Fruit fly (Drosophila melanogaster) whole organism, embryonic: Measurements from ENCODE around the gene Trxr1.

Source experiments
- CG1024 ChIP-seq: fragments of 200-800 bp; sonication (Bioruptor generic); IDR thresholded peaks from 2 replicates; pipeline ENCODE4 v1.3.6; 2022; ENCODE audit warnings: missing biosample characterization, missing genetic modification characterization
- CG10321 ChIP-seq: fragments of 200-800 bp; sonication (Bioruptor generic); IDR thresholded peaks from 2 replicates; pipeline ENCODE4 v1.3.6; 2022; ENCODE audit warnings: missing biosample characterization, missing genetic modification characterization
- CG10979 ChIP-seq: fragments of 200-800 bp; sonication (Bioruptor generic); optimal IDR thresholded peaks from 2 replicates; lab custom pipeline; 2018; ENCODE audit warnings: missing biosample characterization, mild to moderate bottlenecking, missing genetic modification characterization, moderate library complexity
- CG11695 ChIP-seq: fragments of 200-800 bp; sonication (Bioruptor generic); IDR thresholded peaks from 3 replicates; pipeline ENCODE4 v1.3.6; 2022; ENCODE audit warnings: missing biosample characterization, missing genetic modification characterization
- CG12155 ChIP-seq: fragments of 200-800 bp; sonication (Bioruptor generic); optimal IDR thresholded peaks from 3 replicates; lab custom pipeline; 2016; ENCODE audit warnings: missing biosample characterization, missing genetic modification characterization
- CG1233 ChIP-seq: fragments of 200-800 bp; sonication (Bioruptor generic); optimal IDR thresholded peaks from 4 replicates; lab custom pipeline; 2018; ENCODE audit warnings: missing biosample characterization, mild to moderate bottlenecking, missing genetic modification characterization
- CG12659 ChIP-seq: fragments of 200-800 bp; sonication (Bioruptor generic); optimal IDR thresholded peaks from 3 replicates; lab custom pipeline; 2017; ENCODE audit warnings: mild to moderate bottlenecking, missing biosample characterization, missing genetic modification reagents, missing genetic modification characterization
- CG14667 ChIP-seq: fragments of 200-800 bp; sonication (Bioruptor generic); IDR thresholded peaks from 2 replicates; pipeline ENCODE4 v1.3.6; 2022; ENCODE audit warnings: missing biosample characterization, missing genetic modification characterization
- CG17359 ChIP-seq: fragments of 200-800 bp; sonication (Bioruptor generic); optimal IDR thresholded peaks from 3 replicates; lab custom pipeline; 2018; ENCODE audit warnings: missing biosample characterization, mild to moderate bottlenecking, missing genetic modification characterization, moderate library complexity
- CG17829 ChIP-seq: fragments of 200-800 bp; optimal IDR thresholded peaks from 2 replicates; lab custom pipeline; 2019; ENCODE audit warnings: missing biosample characterization, mild to moderate bottlenecking, missing genetic modification characterization, moderate library complexity
- CG17912 ChIP-seq: fragments of 200-800 bp; sonication (Bioruptor generic); optimal IDR thresholded peaks from 2 replicates; lab custom pipeline; 2018; ENCODE audit warnings: missing biosample characterization, mild to moderate bottlenecking, missing genetic modification characterization
- CG2116 ChIP-seq: fragments of 200-800 bp; sonication (Bioruptor generic); optimal IDR thresholded peaks from 3 replicates; lab custom pipeline; 2018; ENCODE audit warnings: missing biosample characterization, mild to moderate bottlenecking, missing genetic modification characterization
- CG2120 ChIP-seq: fragments of 200-800 bp; sonication (Bioruptor generic); optimal IDR thresholded peaks from 3 replicates; lab custom pipeline; 2016; ENCODE audit warnings: missing biosample characterization, missing genetic modification characterization
- CG2129 ChIP-seq: fragments of 200-800 bp; sonication (Bioruptor generic); IDR thresholded peaks from 2 replicates; pipeline ENCODE4 v1.3.6; 2022; ENCODE audit warnings: missing biosample characterization, missing genetic modification characterization; ENCODE audit not compliant: partially characterized antibody
- CG2202 ChIP-seq: fragments of 200-800 bp; sonication (Bioruptor generic); optimal IDR thresholded peaks from 2 replicates; lab custom pipeline; 2018; ENCODE audit warnings: missing biosample characterization, mild to moderate bottlenecking, missing genetic modification characterization
- CG30431 ChIP-seq: fragments of 200-800 bp; sonication (Bioruptor generic); optimal IDR thresholded peaks from 2 replicates; lab custom pipeline; 2017; ENCODE audit warnings: missing biosample characterization, missing genetic modification characterization
- CG3163 ChIP-seq: fragments of 200-800 bp; sonication (Bioruptor generic); optimal IDR thresholded peaks from 3 replicates; lab custom pipeline; 2016; ENCODE audit warnings: missing biosample characterization, missing genetic modification characterization
- CG4282 ChIP-seq: fragments of 200-800 bp; sonication (Bioruptor generic); optimal IDR thresholded peaks from 2 replicates; lab custom pipeline; 2016; ENCODE audit warnings: missing biosample characterization, missing genetic modification characterization
- CG4360 ChIP-seq: fragments of 200-800 bp; sonication (Bioruptor generic); IDR thresholded peaks from 2 replicates; pipeline ENCODE4 v1.3.6; 2022; ENCODE audit warnings: missing biosample characterization, missing genetic modification characterization
- CG4820 ChIP-seq: fragments of 200-800 bp; sonication (Bioruptor generic); optimal IDR thresholded peaks from 3 replicates; lab custom pipeline; 2016; ENCODE audit warnings: missing biosample characterization, missing genetic modification characterization
- CG6175 ChIP-seq: fragments of 200-800 bp; sonication (Bioruptor generic); IDR thresholded peaks from 3 replicates; pipeline ENCODE4 v1.3.6; 2022; ENCODE audit warnings: missing biosample characterization, missing genetic modification characterization
- CG6791 ChIP-seq: fragments of 200-800 bp; sonication (Bioruptor generic); IDR thresholded peaks from 3 replicates; pipeline ENCODE4 v1.3.6; 2022; ENCODE audit warnings: missing biosample characterization, missing genetic modification characterization; ENCODE audit not compliant: partially characterized antibody
- CG6854 ChIP-seq: fragments of 200-800 bp; sonication (Bioruptor generic); optimal IDR thresholded peaks from 3 replicates; lab custom pipeline; 2017; ENCODE audit warnings: missing biosample characterization, mild to moderate bottlenecking, missing genetic modification characterization
- CG7357 ChIP-seq: fragments of 200-800 bp; sonication (Bioruptor generic); IDR thresholded peaks from 3 replicates; pipeline ENCODE4 v1.3.6; 2022; ENCODE audit warnings: missing biosample characterization, missing genetic modification characterization
- CG8359 ChIP-seq: fragments of 200-800 bp; sonication (Bioruptor generic); optimal IDR thresholded peaks from 2 replicates; lab custom pipeline; 2017; ENCODE audit warnings: missing biosample characterization, mild to moderate bottlenecking, missing genetic modification characterization, borderline replicate concordance
- D ChIP-seq, 2 experiments: fragments of 200-800 bp in 1 of 2; fragments of >200 bp in 1 of 2; sonication (Bioruptor generic) in 1 of 2; optimal IDR thresholded peaks; 2 replicates in 1 of 2; 3 replicates in 1 of 2; lab custom pipeline; 2017; ENCODE audit warnings: mild to moderate bottlenecking in 1 of 2, missing biosample characterization in 1 of 2, missing genetic modification characterization in 1 of 2, missing genetic modification reagents in 1 of 2
- Doc3 ChIP-seq: fragments of 200-800 bp; sonication (Bioruptor generic); IDR thresholded peaks from 3 replicates; pipeline ENCODE4 v1.3.6; 2022; ENCODE audit warnings: missing biosample characterization, missing genetic modification characterization; ENCODE audit not compliant: partially characterized antibody
- Dp ChIP-seq: fragments of 200-800 bp; sonication (Bioruptor generic); optimal IDR thresholded peaks from 2 replicates; lab custom pipeline; 2018; ENCODE audit warnings: missing biosample characterization, mild to moderate bottlenecking, missing genetic modification characterization, moderate library complexity
- E2f1 ChIP-seq: fragments of 200-800 bp; sonication (Bioruptor generic); IDR thresholded peaks from 2 replicates; pipeline ENCODE4 v1.3.6; 2022; ENCODE audit warnings: missing biosample characterization, missing genetic modification characterization
- Ets65A ChIP-seq: fragments of 200-800 bp; sonication (Bioruptor generic); peaks from one replicate; lab custom pipeline; 2016; ENCODE audit warnings: missing biosample characterization, missing genetic modification characterization
- Hr3 ChIP-seq: fragments of 200-800 bp; sonication (Bioruptor generic); optimal IDR thresholded peaks from 3 replicates; lab custom pipeline; 2016; ENCODE audit warnings: missing biosample characterization, missing genetic modification characterization
- Nf-YB ChIP-seq: fragments of 200-800 bp; sonication (Bioruptor generic); optimal IDR thresholded peaks from 3 replicates; lab custom pipeline; 2019; ENCODE audit warnings: missing biosample characterization, mild to moderate bottlenecking, missing genetic modification characterization, moderate library complexity
- Sox100B ChIP-seq: fragments of 200-800 bp; sonication (Bioruptor generic); optimal IDR thresholded peaks from 3 replicates; lab custom pipeline; 2018; ENCODE audit warnings: missing biosample characterization, mild to moderate bottlenecking, missing genetic modification characterization
- Usf ChIP-seq: fragments of 200-800 bp; sonication (Bioruptor generic); optimal IDR thresholded peaks from 2 replicates; lab custom pipeline; 2017; ENCODE audit warnings: missing genotype, missing biosample characterization, missing genetic modification characterization
- ac ChIP-seq: fragments of 200-800 bp; sonication (Bioruptor generic); optimal IDR thresholded peaks from 3 replicates; lab custom pipeline; 2017; ENCODE audit warnings: missing biosample characterization, mild to moderate bottlenecking, missing genetic modification characterization
- cato ChIP-seq: fragments of 200-800 bp; sonication (Bioruptor generic); optimal IDR thresholded peaks from 2 replicates; lab custom pipeline; 2016; ENCODE audit warnings: missing biosample characterization, missing genetic modification characterization, borderline replicate concordance
- dati ChIP-seq: fragments of 200-800 bp; sonication (Bioruptor generic); IDR thresholded peaks from 2 replicates; pipeline ENCODE4 v1.3.6; 2022; ENCODE audit warnings: missing biosample characterization, missing genetic modification characterization
- disco-r ChIP-seq: fragments of 200-800 bp; sonication (Bioruptor generic); optimal IDR thresholded peaks from 2 replicates; lab custom pipeline; 2016; ENCODE audit warnings: missing biosample characterization, missing genetic modification characterization
- en ChIP-seq: fragments of 200-800 bp; sonication (Bioruptor generic); optimal IDR thresholded peaks from 2 replicates; lab custom pipeline; 2016; ENCODE audit warnings: missing biosample characterization, missing genetic modification characterization
- ftz-f1 ChIP-seq: fragments of 200-800 bp; sonication (Bioruptor generic); optimal IDR thresholded peaks from 2 replicates; lab custom pipeline; 2016; ENCODE audit warnings: missing biosample characterization, missing genetic modification characterization
- fu2 ChIP-seq: fragments of 200-800 bp; sonication (Bioruptor generic); optimal IDR thresholded peaks from 2 replicates; lab custom pipeline; 2016; ENCODE audit warnings: missing biosample characterization, missing genetic modification characterization
- gt ChIP-seq: fragments of 200-800 bp; sonication (Bioruptor generic); IDR thresholded peaks from 2 replicates; pipeline ENCODE4 v1.3.6; 2022; ENCODE audit warnings: missing biosample characterization, missing genetic modification characterization
- kay ChIP-seq: fragments of 200-800 bp; sonication (Bioruptor generic); optimal IDR thresholded peaks from 2 replicates; lab custom pipeline; 2016; ENCODE audit warnings: missing biosample characterization, missing genetic modification characterization
- luna ChIP-seq: fragments of 200-800 bp; sonication (Bioruptor generic); optimal IDR thresholded peaks from 2 replicates; lab custom pipeline; 2016; ENCODE audit warnings: missing biosample characterization, missing genetic modification characterization
- psq ChIP-seq: fragments of 200-800 bp; sonication (Bioruptor generic); optimal IDR thresholded peaks from 2 replicates; lab custom pipeline; 2017; ENCODE audit warnings: missing biosample characterization, missing genetic modification characterization
- sens ChIP-seq: fragments of 200-800 bp; sonication (Bioruptor generic); peaks from one replicate; lab custom pipeline; 2016; ENCODE audit warnings: missing biosample characterization, missing genetic modification characterization
- slbo ChIP-seq: fragments of 200-800 bp; sonication (Bioruptor generic); IDR thresholded peaks from 2 replicates; pipeline ENCODE4 v1.3.6; 2022; ENCODE audit warnings: missing biosample characterization, missing genetic modification characterization
- tap ChIP-seq: fragments of 200-800 bp; optimal IDR thresholded peaks from 3 replicates; lab custom pipeline; 2019; ENCODE audit warnings: missing biosample characterization, mild to moderate bottlenecking, missing genetic modification characterization, moderate library complexity
- tio ChIP-seq: fragments of 200-800 bp; sonication (Bioruptor generic); optimal IDR thresholded peaks from 2 replicates; lab custom pipeline; 2017; ENCODE audit warnings: missing biosample characterization, missing genetic modification characterization, inconsistent platforms
- trh ChIP-seq: fragments of 200-800 bp; sonication (Bioruptor generic); optimal IDR thresholded peaks from 2 replicates; lab custom pipeline; 2016; ENCODE audit warnings: missing biosample characterization, missing genetic modification characterization
- zf30C ChIP-seq: fragments of 200-800 bp; sonication (Bioruptor generic); optimal IDR thresholded peaks from 3 replicates; lab custom pipeline; 2018; ENCODE audit warnings: missing biosample characterization, mild to moderate bottlenecking, missing genetic modification characterization
- zfh1 ChIP-seq: fragments of 200-800 bp; sonication (Bioruptor generic); IDR thresholded peaks from 3 replicates; pipeline ENCODE4 v1.3.6; 2022; ENCODE audit warnings: missing biosample characterization, missing genetic modification characterization

The Trxr1 gene

DNA sequence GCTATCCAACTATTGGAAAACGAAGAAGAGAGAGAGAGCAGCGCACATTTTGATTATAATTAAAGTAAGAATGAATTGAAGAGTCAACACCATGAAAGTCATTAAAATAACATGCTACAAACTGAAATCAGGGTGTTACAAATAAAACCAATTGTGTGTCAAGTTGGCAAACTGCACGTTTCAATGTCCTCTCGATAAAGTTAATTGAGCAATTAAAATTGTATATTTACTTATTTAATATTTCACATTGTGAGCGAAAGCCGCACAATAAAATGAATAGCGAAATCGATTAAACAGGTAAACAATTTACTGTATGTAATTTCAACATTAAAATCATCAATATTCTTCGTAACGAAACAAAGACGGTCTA lies 46.2 kb upstream of the Trxr1 start (continued):
- no peak for TF ChIP-seq CG4282 (GFP tag; lab: Kevin White, UChicago)
- TF ChIP-seq Usf (GFP tag; lab: Kevin White, UChicago), result peak; percentile 12
- no peak for TF ChIP-seq CG12155 (GFP tag; lab: Kevin White, UChicago)
- TF ChIP-seq CG4360 (GFP tag; lab: Robert Waterston, UW), result no peak
- no peak for TF ChIP-seq Dp (GFP tag; lab: Kevin White, UChicago)
- peak; percentile 46 for TF ChIP-seq Sox100B (GFP tag; lab: Kevin White, UChicago)
- TF ChIP-seq CG3163 (GFP tag; lab: Kevin White, UChicago), result no peak
- TF ChIP-seq D (optimal IDR thresholded peaks at IDR 0.05; lab: Kevin White, UChicago), result no peak
- no peak for TF ChIP-seq D (GFP tag; optimal IDR thresholded peaks at IDR 0.05; lab: Kevin White, UChicago)
- TF ChIP-seq tio (GFP tag; lab: Kevin White, UChicago), result peak; percentile 56
- TF ChIP-seq kay (GFP tag; lab: Kevin White, UChicago), result no peak
- no peak for TF ChIP-seq ftz-f1 (GFP tag; lab: Kevin White, UChicago)
- no peak for TF ChIP-seq Ets65A (GFP tag; lab: Kevin White, UChicago)
- TF ChIP-seq CG12659 (GFP tag; lab: Kevin White, UChicago), result peak; percentile 2
- TF ChIP-seq luna (GFP tag; lab: Kevin White, UChicago), result no peak
- TF ChIP-seq en, result no peak
- TF ChIP-seq CG10321, result no peak
- TF ChIP-seq disco-r (GFP tag; lab: Kevin White, UChicago), result no peak
- TF ChIP-seq CG10979 (tag; lab: Kevin White, UChicago), result no peak
- no peak for TF ChIP-seq tap (tag; lab: Kevin White, UChicago)
- no peak for TF ChIP-seq CG7357 (GFP tag; lab: Robert Waterston, UW)
- TF ChIP-seq CG30431 (GFP tag; lab: Kevin White, UChicago), result no peak
- TF ChIP-seq Nf-YB (GFP tag; lab: Kevin White, UChicago), result no peak
- TF ChIP-seq Doc3, result no peak
- no peak for TF ChIP-seq CG1024 (GFP tag; lab: Robert Waterston, UW)
- TF ChIP-seq E2f1 (GFP tag; lab: Robert Waterston, UW), result no peak
- no peak for TF ChIP-seq CG8359 (GFP tag; lab: Kevin White, UChicago)
- no peak for TF ChIP-seq Hr3 (GFP tag; lab: Kevin White, UChicago)
- peak; percentile 9 for TF ChIP-seq CG1233 (GFP tag; lab: Kevin White, UChicago)
- no peak for TF ChIP-seq CG17359 (tag; lab: Kevin White, UChicago)
- TF ChIP-seq CG2129 (GFP tag; lab: Robert Waterston, UW), result no peak
- TF ChIP-seq cato (GFP tag; lab: Kevin White, UChicago), result no peak
- TF ChIP-seq CG17829, result no peak
- TF ChIP-seq sens (GFP tag; lab: Kevin White, UChicago), result peak; percentile 85
- no peak for TF ChIP-seq CG6854 (GFP tag; lab: Kevin White, UChicago)
- no peak for TF ChIP-seq CG2116
- TF ChIP-seq dati (GFP tag; lab: Robert Waterston, UW), result no peak
- TF ChIP-seq CG6791 (GFP tag; lab: Robert Waterston, UW), result no peak
- no peak for TF ChIP-seq psq (GFP tag; lab: Kevin White, UChicago)
- TF ChIP-seq CG11695 (GFP tag; lab: Robert Waterston, UW), result no peak
- TF ChIP-seq CG17912, result no peak
- no peak for TF ChIP-seq ac (GFP tag; lab: Kevin White, UChicago)
- TF ChIP-seq trh (GFP tag; lab: Kevin White, UChicago), result no peak
- no peak for TF ChIP-seq zf30C (GFP tag; lab: Kevin White, UChicago)
- no peak for TF ChIP-seq CG14667 (GFP tag; lab: Robert Waterston, UW)
- no peak for TF ChIP-seq fu2 (GFP tag; lab: Kevin White, UChicago)
- no peak for TF ChIP-seq CG2202 (tag; lab: Kevin White, UChicago)
- TF ChIP-seq slbo (GFP tag; lab: Robert Waterston, UW), result no peak; the same call in 1 of the 2 replicates
- no peak for TF ChIP-seq CG2120
- no peak for TF ChIP-seq gt (GFP tag; lab: Robert Waterston, UW)
- no peak for TF ChIP-seq zfh1 (GFP tag; lab: Robert Waterston, UW)
- TF ChIP-seq CG4820 (GFP tag; lab: Kevin White, UChicago), result no peak
- TF ChIP-seq CG6175 (GFP tag; lab: Robert Waterston, UW), result no peak
